Fruit fly (Drosophila melanogaster): ENCODE measurements around the gene r.

The r gene

DNA sequence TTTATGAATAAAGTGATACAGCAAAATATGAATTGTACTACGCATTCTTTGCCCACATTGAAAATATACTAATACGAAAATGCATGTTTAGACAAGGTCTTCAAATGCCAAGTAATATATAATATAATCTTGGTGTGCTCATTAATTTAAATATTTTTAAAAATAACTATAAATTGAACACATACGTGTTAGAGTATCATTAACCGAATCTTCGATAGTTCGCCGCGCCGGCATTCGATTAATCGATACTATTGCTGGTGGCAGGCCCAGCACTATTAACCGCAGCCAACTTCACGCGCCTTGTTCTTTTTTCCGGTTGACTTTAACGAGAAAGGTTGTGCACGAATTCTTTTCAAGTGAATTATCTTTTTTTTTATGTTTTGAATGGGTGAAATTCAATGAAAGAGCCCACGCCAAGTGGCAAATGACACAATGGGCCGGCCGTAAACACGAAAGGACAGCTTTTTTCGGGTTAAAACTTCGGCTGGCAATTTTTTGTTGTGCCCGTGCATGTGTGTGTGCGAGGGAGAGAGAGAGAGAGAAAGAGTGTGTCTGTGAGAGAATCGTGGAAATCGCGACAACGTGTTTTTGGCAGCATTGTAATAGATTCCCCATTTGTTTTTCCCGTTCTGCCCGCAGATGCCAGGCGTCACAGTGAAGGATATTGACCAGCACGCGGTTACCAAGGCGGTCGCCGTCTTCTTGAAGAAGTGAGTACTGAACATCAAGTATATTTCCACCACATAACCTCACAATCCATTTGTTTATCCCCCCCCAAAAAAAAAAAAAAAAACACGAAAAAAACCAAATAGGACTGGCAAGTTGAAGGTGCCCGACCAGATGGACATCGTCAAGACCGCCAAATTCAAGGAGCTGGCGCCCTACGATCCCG, 17.3 kb upstream of the r start, which contains the start of gene RpS19a (continued):
- TF ChIP-seq mam (GFP tag; optimal IDR thresholded peaks at IDR 0.05) (no peak), CG14860 (GFP tag; IDR thresholded peaks at IDR 0.05; ENCODE audit: partially characterized antibody) (0 out of 3 replicates have a peak, but pooled peaks have one; percentile 34), en (GFP tag; optimal IDR thresholded peaks at IDR 0.05) (peak; percentile 24), Rx (GFP tag; IDR thresholded peaks at IDR 0.05) (peak; percentile 82), CG33557 (GFP tag; optimal IDR thresholded peaks at IDR 0.05) (peak; percentile 75), CG17802 (tag; optimal IDR thresholded peaks at IDR 0.05) (peak; percentile 80), CG8281 (tag; optimal IDR thresholded peaks at IDR 0.05) (peak; percentile 39), CG12071 (GFP tag; optimal IDR thresholded peaks at IDR 0.05) (peak; percentile 92), Vsx1 (GFP tag; optimal IDR thresholded peaks at IDR 0.05) (peak; percentile 83), gsb-n (tag; optimal IDR thresholded peaks at IDR 0.05) (peak; percentile 63), her (GFP tag; optimal IDR thresholded peaks at IDR 0.05) (peak; percentile 13), CG1602 (GFP tag; optimal IDR thresholded peaks at IDR 0.05) (no peak), nerfin-1 (tag; optimal IDR thresholded peaks at IDR 0.05) (peak; percentile 76), Dll (GFP tag; IDR thresholded peaks at IDR 0.05; ENCODE audit: partially characterized antibody) (peak; percentile 73; the same call in 2 of the 4 replicates), gcm (GFP tag; optimal IDR thresholded peaks at IDR 0.05) (peak; percentile 67), ham (GFP tag; IDR thresholded peaks at IDR 0.05) (peak; percentile 57; the same call in 1 of the 2 replicates), CG1792 (GFP tag; optimal IDR thresholded peaks at IDR 0.05) (no peak), dysf (GFP tag; IDR thresholded peaks at IDR 0.05) (peak; percentile 67), sima (GFP tag; optimal IDR thresholded peaks at IDR 0.05) (no peak), maf-S (GFP tag; optimal IDR thresholded peaks at IDR 0.05) (no peak), fd3F (GFP tag; optimal IDR thresholded peaks at IDR 0.05) (peak; percentile 47), CG3281 (GFP tag; optimal IDR thresholded peaks at IDR 0.05) (peak; percentile 87), CG3065 (GFP tag; optimal IDR thresholded peaks at IDR 0.05) (peak; percentile 36), CG18011 (GFP tag; optimal IDR thresholded peaks at IDR 0.05) (peak; percentile 63), CG16863 (GFP tag; optimal IDR thresholded peaks at IDR 0.05) (peak; percentile 30), Usf (GFP tag; optimal IDR thresholded peaks at IDR 0.05) (peak; percentile 48), hth (optimal IDR thresholded peaks at IDR 0.05) (no peak), hb (GFP tag; IDR thresholded peaks at IDR 0.05; ENCODE audit: partially characterized antibody) (no peak), Ada2b (GFP tag; IDR thresholded peaks at IDR 0.05) (peak; percentile 34; the same call in 1 of the 2 replicates), CG3407 (GFP tag; optimal IDR thresholded peaks at IDR 0.05) (peak; percentile 67), CG32532 (GFP tag; IDR thresholded peaks at IDR 0.05) (peak; percentile 84), Dfd (GFP tag; optimal IDR thresholded peaks at IDR 0.05) (no peak), CG34422 (GFP tag; IDR thresholded peaks at IDR 0.05) (peak; percentile 48; the same call in 1 of the 3 replicates), zfh1 (GFP tag; IDR thresholded peaks at IDR 0.05) (peak; percentile 83), CG33213 (GFP tag; optimal IDR thresholded peaks at IDR 0.05) (peak; percentile 69), vfl (GFP tag; optimal IDR thresholded peaks at IDR 0.05) (peak; percentile 32), abd-A (tag; optimal IDR thresholded peaks at IDR 0.05) (no peak), seq (GFP tag; IDR thresholded peaks at IDR 0.05) (peak; percentile 53; the same call in 1 of the 2 replicates), insv (GFP tag; optimal IDR thresholded peaks at IDR 0.05) (peak in 1 of 2 experiments; percentile 67), run (tag; optimal IDR thresholded peaks at IDR 0.05) (peak; percentile 31), kay (GFP tag; optimal IDR thresholded peaks at IDR 0.05) (no peak), CG1233 (GFP tag; optimal IDR thresholded peaks at IDR 0.05) (peak; percentile 93), toy (GFP tag; IDR thresholded peaks at IDR 0.05) (peak; percentile 26; the same call in 1 of the 2 replicates), psq (GFP tag; optimal IDR thresholded peaks at IDR 0.05) (no peak), Dek (tag; optimal IDR thresholded peaks at IDR 0.05) (peak; percentile 56), disco-r (GFP tag; optimal IDR thresholded peaks at IDR 0.05) (peak; percentile 56), CG31441 (GFP tag; IDR thresholded peaks at IDR 0.05) (peak; percentile 77), Dip2 (GFP tag; IDR thresholded peaks at IDR 0.05) (no peak), CG4707 (GFP tag; optimal IDR thresholded peaks at IDR 0.05) (peak; percentile 88)
